Worm (Caenorhabditis elegans) whole organism, young adult: ENCODE measurements around the gene W04G3.10.

Experiments
- ama-1 ChIP-seq, 3 experiments: fragments of 150-350 bp in 1 of 3; sonication (generic microtip) in 2 of 3; optimal IDR thresholded peaks; 2 replicates each; lab custom pipeline; 2014 to 2018; ENCODE audit warnings: missing biosample characterization in 2 of 3, missing genetic modification characterization in 2 of 3, missing genetic modification reagents in 2 of 3
- ceh-27 ChIP-seq: fragments of 200-800 bp; sonication (Bioruptor generic); optimal IDR thresholded peaks from 2 replicates; lab custom pipeline; 2018; ENCODE audit warnings: mild to moderate bottlenecking, missing genetic modification characterization, moderate library complexity, missing compliant biosample characterization

- TF ChIP-seq ama-1 (optimal IDR thresholded peaks at IDR 0.05; lab: Kevin White, UChicago) (no peak), ama-1 (GFP tag; optimal IDR thresholded peaks at IDR 0.05; lab: Kevin White, UChicago) (no peak), ceh-27 (no peak)
Observed at ce11 chrX:11085162-11085561, 7.1 kb upstream of the W04G3.10 start, which contains the start of gene W04G3.7.
